Worm (Caenorhabditis elegans) whole organism, late embryonic: ENCODE data around the gene F42A10.5.
A peak's percentile ranks its signal among the peaks of the same experiment; 100 is the strongest.

Source experiments
- C08G9.2 ChIP-seq: sonication (generic microtip); optimal IDR thresholded peaks from 2 replicates; lab custom pipeline; 2016; ENCODE audit warnings: mild to moderate bottlenecking, missing genetic modification characterization, moderate library complexity, missing compliant biosample characterization
- K09A11.1 ChIP-seq: sonication (generic microtip); optimal IDR thresholded peaks from 2 replicates; lab custom pipeline; 2017; ENCODE audit warnings: antibody characterized with exemption, mild to moderate bottlenecking, missing genetic modification characterization, missing compliant biosample characterization; ENCODE audit not compliant: insufficient read depth
- T23F11.4 ChIP-seq: fragments of 200-800 bp; sonication (Bioruptor generic); optimal IDR thresholded peaks from 2 replicates; lab custom pipeline; 2018; ENCODE audit warnings: mild to moderate bottlenecking, missing genetic modification characterization, missing compliant biosample characterization
- ahr-1 ChIP-seq: sonication (generic microtip); optimal IDR thresholded peaks from 2 replicates; lab custom pipeline; 2016; ENCODE audit warnings: missing genetic modification characterization, missing compliant biosample characterization
- ama-1 ChIP-seq: fragments of 150-350 bp; optimal IDR thresholded peaks from 2 replicates; lab custom pipeline; 2014
- ceh-14 ChIP-seq: sonication (generic microtip); optimal IDR thresholded peaks from 2 replicates; lab custom pipeline; 2016; ENCODE audit warnings: missing genotype, missing genetic modification characterization, missing compliant biosample characterization
- ceh-22 ChIP-seq: sonication (generic microtip); optimal IDR thresholded peaks from 2 replicates; lab custom pipeline; 2017; ENCODE audit warnings: missing biosample characterization, missing genetic modification characterization
- ceh-34 ChIP-seq: sonication (generic microtip); optimal IDR thresholded peaks from 2 replicates; lab custom pipeline; 2016; ENCODE audit warnings: mild to moderate bottlenecking, missing genetic modification characterization, missing compliant biosample characterization
- ceh-45 ChIP-seq: fragments of 200-800 bp; sonication (Bioruptor generic); IDR thresholded peaks from 2 replicates; pipeline ENCODE4 v1.3.6; 2022; ENCODE audit warnings: missing genetic modification reagents, missing genetic modification characterization, missing compliant biosample characterization
- ceh-48 ChIP-seq: sonication (generic microtip); optimal IDR thresholded peaks from 2 replicates; lab custom pipeline; 2016; ENCODE audit warnings: missing genetic modification characterization, inconsistent platforms, missing compliant biosample characterization
- ceh-9 ChIP-seq: sonication (generic microtip); optimal IDR thresholded peaks from 2 replicates; lab custom pipeline; 2016; ENCODE audit warnings: mild to moderate bottlenecking, missing genetic modification characterization, inconsistent platforms, missing compliant biosample characterization
- dve-1 ChIP-seq: sonication (generic microtip); optimal IDR thresholded peaks from 2 replicates; lab custom pipeline; 2017; ENCODE audit warnings: antibody characterized with exemption, mild to moderate bottlenecking, missing genetic modification characterization, missing compliant biosample characterization
- elt-2 ChIP-seq: sonication (generic microtip); optimal IDR thresholded peaks from 2 replicates; lab custom pipeline; 2016; ENCODE audit warnings: missing genetic modification reagents, missing genetic modification characterization, missing compliant biosample characterization
- ets-4 ChIP-seq: sonication (generic microtip); optimal IDR thresholded peaks from 2 replicates; lab custom pipeline; 2016; ENCODE audit warnings: missing genetic modification characterization, missing compliant biosample characterization
- fkh-6 ChIP-seq: sonication (generic microtip); optimal IDR thresholded peaks from 2 replicates; lab custom pipeline; 2016; ENCODE audit warnings: missing genetic modification characterization, missing compliant biosample characterization
- hlh-13 ChIP-seq: fragments of 200-800 bp; sonication (Bioruptor generic); optimal IDR thresholded peaks from 2 replicates; lab custom pipeline; 2018; ENCODE audit warnings: mild to moderate bottlenecking, missing genetic modification characterization, missing compliant biosample characterization
- hlh-15 ChIP-seq: sonication (generic microtip); optimal IDR thresholded peaks from 2 replicates; lab custom pipeline; 2016; ENCODE audit warnings: missing genetic modification characterization, missing compliant biosample characterization
- hlh-6 ChIP-seq: sonication (generic microtip); optimal IDR thresholded peaks from 2 replicates; lab custom pipeline; 2016; ENCODE audit warnings: missing genotype, missing genetic modification characterization, missing compliant biosample characterization
- hlh-8 ChIP-seq: sonication (generic microtip); optimal IDR thresholded peaks from 2 replicates; lab custom pipeline; 2016; ENCODE audit warnings: missing genotype, missing genetic modification characterization, missing compliant biosample characterization
- lim-6 ChIP-seq: sonication (generic microtip); optimal IDR thresholded peaks from 2 replicates; lab custom pipeline; 2016; ENCODE audit warnings: missing genetic modification characterization, missing compliant biosample characterization
- madf-2 ChIP-seq: sonication (generic microtip); optimal IDR thresholded peaks from 2 replicates; lab custom pipeline; 2017; ENCODE audit warnings: missing genetic modification characterization, missing compliant biosample characterization
- nfya-1 ChIP-seq: sonication (generic microtip); optimal IDR thresholded peaks from 2 replicates; lab custom pipeline; 2017; ENCODE audit warnings: missing genetic modification characterization, mild to moderate bottlenecking, missing compliant biosample characterization, antibody characterized with exemption, moderate library complexity
- nhr-232 ChIP-seq: sonication (generic microtip); optimal IDR thresholded peaks from 2 replicates; lab custom pipeline; 2016; ENCODE audit warnings: missing genetic modification characterization, missing compliant biosample characterization
- npax-4 ChIP-seq: sonication (generic microtip); optimal IDR thresholded peaks from 2 replicates; lab custom pipeline; 2016; ENCODE audit warnings: missing genetic modification characterization, missing compliant biosample characterization
- odd-2 ChIP-seq: sonication (generic microtip); optimal IDR thresholded peaks from 2 replicates; lab custom pipeline; 2017; ENCODE audit warnings: antibody characterized with exemption, mild to moderate bottlenecking, missing genetic modification characterization, missing compliant biosample characterization
- pat-9 ChIP-seq: fragments of 200-800 bp; sonication (Bioruptor generic); optimal IDR thresholded peaks from 2 replicates; lab custom pipeline; 2018; ENCODE audit warnings: mild to moderate bottlenecking, missing genetic modification characterization, moderate library complexity, missing compliant biosample characterization
- pha-4 ChIP-seq: fragments of 150-350 bp; optimal IDR thresholded peaks from 2 replicates; lab custom pipeline; 2018; ENCODE audit warnings: missing biosample characterization, missing genetic modification reagents, missing genetic modification characterization
- pros-1 ChIP-seq: fragments of 150-350 bp; optimal IDR thresholded peaks from 2 replicates; lab custom pipeline; 2014; ENCODE audit warnings: missing biosample characterization, missing genetic modification reagents, missing genetic modification characterization
- rnt-1 ChIP-seq: sonication (generic microtip); optimal IDR thresholded peaks from 2 replicates; lab custom pipeline; 2016; ENCODE audit warnings: missing genetic modification characterization, missing compliant biosample characterization
- sdc-2 ChIP-seq: sonication (generic microtip); optimal IDR thresholded peaks from 2 replicates; lab custom pipeline; 2016; ENCODE audit warnings: missing genotype, missing genetic modification characterization, missing compliant biosample characterization
- sox-2 ChIP-seq: fragments of 200-800 bp; sonication (Bioruptor generic); IDR thresholded peaks from 2 replicates; pipeline ENCODE4 v1.3.6; 2022; ENCODE audit warnings: missing genetic modification reagents, missing genetic modification characterization, missing compliant biosample characterization
- tbx-7 ChIP-seq: sonication (generic microtip); optimal IDR thresholded peaks from 2 replicates; lab custom pipeline; 2016; ENCODE audit warnings: missing genotype, missing genetic modification characterization, missing compliant biosample characterization
- unc-42 ChIP-seq: sonication (generic microtip); optimal IDR thresholded peaks from 2 replicates; lab custom pipeline; 2016; ENCODE audit warnings: missing genotype, missing genetic modification characterization, missing compliant biosample characterization
- zip-5 ChIP-seq: sonication (generic microtip); optimal IDR thresholded peaks from 2 replicates; lab custom pipeline; 2016; ENCODE audit warnings: missing genetic modification characterization, missing compliant biosample characterization
- ztf-16 ChIP-seq: sonication (generic microtip); optimal IDR thresholded peaks from 2 replicates; lab custom pipeline; 2017; ENCODE audit warnings: missing genetic modification characterization, missing compliant biosample characterization

The F42A10.5 gene

ce11 chrIII:6202440-6202839 lies 29.2 kb upstream of the F42A10.5 start:
- TF ChIP-seq hlh-15 (tag; lab: Kevin White, UChicago) = no peak
- no peak for TF ChIP-seq ahr-1 (tag; lab: Kevin White, UChicago)
- no peak for TF ChIP-seq tbx-7 (tag; lab: Kevin White, UChicago)
- no peak for TF ChIP-seq dve-1 (tag; lab: Kevin White, UChicago)
- TF ChIP-seq zip-5 (tag; lab: Kevin White, UChicago) = no peak
- TF ChIP-seq K09A11.1 (tag; lab: Kevin White, UChicago) = no peak
- TF ChIP-seq nfya-1 (tag; lab: Kevin White, UChicago) = no peak
- no peak for TF ChIP-seq fkh-6
- TF ChIP-seq madf-2 (tag; lab: Kevin White, UChicago) = no peak
- TF ChIP-seq pros-1 (tag; lab: Kevin White, UChicago) = no peak
- TF ChIP-seq hlh-8 = no peak
- no peak for TF ChIP-seq hlh-6 (tag; lab: Kevin White, UChicago)
- TF ChIP-seq ceh-22 (tag; lab: Kevin White, UChicago) = no peak
- TF ChIP-seq, all 69 proteins: peak for 0

- no peak for TF ChIP-seq ama-1 (lab: Kevin White, UChicago)
- TF ChIP-seq sdc-2 = no peak
- TF ChIP-seq hlh-15 (tag; lab: Kevin White, UChicago) = no peak
- TF ChIP-seq npax-4 = no peak
- no peak for TF ChIP-seq nfya-1 (tag; lab: Kevin White, UChicago)
- TF ChIP-seq pat-9 (tag; lab: Kevin White, UChicago) = no peak
- no peak for TF ChIP-seq ets-4
- TF ChIP-seq ztf-16 (tag; lab: Kevin White, UChicago) = no peak
These were observed 28.0 kb upstream of the F42A10.5 start for ce11 chrIII:6201325-6201724.

- TF ChIP-seq ceh-14 (tag; lab: Kevin White, UChicago) = no peak
- TF ChIP-seq pha-4 (tag; lab: Kevin White, UChicago) = no peak
- peak; percentile 23 for TF ChIP-seq ceh-48
- TF ChIP-seq nfya-1 (tag; lab: Kevin White, UChicago) = peak; percentile 17
- no peak for TF ChIP-seq tbx-7 (tag; lab: Kevin White, UChicago)
- no peak for TF ChIP-seq lim-6
- no peak for TF ChIP-seq T23F11.4 (GFP tag; lab: Kevin White, UChicago)
- TF ChIP-seq rnt-1 (tag; lab: Kevin White, UChicago) = peak; percentile 40
- peak; percentile 10 for TF ChIP-seq unc-42 (tag; lab: Kevin White, UChicago)
- TF ChIP-seq, all 69 proteins: peak for 4
These were observed 25.3 kb upstream of the F42A10.5 start, which contains the start of the genes C23G10.7 and rpn-2 for ce11 chrIII:6198378-6199234. Gene C23G10.7 (minus strand): TSS chrIII:6198414. Gene rpn-2 (plus strand): TSS chrIII:6199184.

ce11 chrIII:6195718-6196117 lies 22.4 kb upstream of the F42A10.5 start:
- TF ChIP-seq ceh-9 (no peak), ceh-34 (no peak), ceh-14 (tag; lab: Kevin White, UChicago) (no peak), ama-1 (lab: Kevin White, UChicago) (no peak), ceh-45 (GFP tag; lab: Robert Waterston, UW) (no peak)
- TF ChIP-seq, all 69 proteins: peak for 0

- no peak for TF ChIP-seq C08G9.2 (tag; lab: Kevin White, UChicago)
- no peak for TF ChIP-seq odd-2
- no peak for TF ChIP-seq ceh-34
- TF ChIP-seq rnt-1 (tag; lab: Kevin White, UChicago) = no peak
- no peak for TF ChIP-seq nhr-232 (tag; lab: Kevin White, UChicago)
- no peak for TF ChIP-seq hlh-13 (GFP tag; lab: Kevin White, UChicago)
- no peak for TF ChIP-seq dve-1 (tag; lab: Kevin White, UChicago)
- TF ChIP-seq sox-2 (GFP tag; lab: Robert Waterston, UW) = no peak
- TF ChIP-seq nfya-1 (tag; lab: Kevin White, UChicago) = no peak
- TF ChIP-seq elt-2 = no peak
- TF ChIP-seq, all 69 proteins: peak for 0
These were observed 21.2 kb upstream of the F42A10.5 start, which contains the start of gene ugt-66 for ce11 chrIII:6194480-6194879. Gene ugt-66 (minus strand): TSS chrIII:6194580.
